Worm (Caenorhabditis elegans): ENCODE measurements around the gene C14A6.6.

C14A6.6 gene

DNA sequence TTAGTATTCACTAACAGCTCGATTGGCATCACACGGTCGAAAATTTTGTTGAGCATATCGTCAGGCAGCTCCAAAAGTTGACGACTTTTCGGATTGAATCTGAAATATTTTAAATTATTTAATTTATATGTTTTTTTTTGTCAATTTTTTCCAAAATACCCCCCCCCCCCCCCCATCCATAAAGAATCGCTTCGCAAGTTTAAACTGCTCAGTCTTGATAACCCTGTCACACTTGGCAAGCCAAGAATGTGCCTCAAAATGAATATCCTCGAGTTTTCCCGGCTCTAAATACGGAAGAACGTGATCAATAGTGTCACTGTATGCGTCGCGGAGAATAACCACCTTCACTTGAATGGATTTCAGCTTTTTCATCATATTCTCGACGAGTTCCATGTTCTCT lies 33.9 kb downstream of the C14A6.6 start, which contains the start of gene Y37H2A.18:
Gene Y37H2A.18, minus strand, starts transcription at position 101 of the 400 bp plus-strand sequence.
- TF ChIP-seq him-1 (tag; optimal IDR thresholded peaks at IDR 0.05) (no peak), W03F9.2 (tag; optimal IDR thresholded peaks at IDR 0.05) (no peak), dao-5 (tag; optimal IDR thresholded peaks at IDR 0.05) (no peak)

DNA sequence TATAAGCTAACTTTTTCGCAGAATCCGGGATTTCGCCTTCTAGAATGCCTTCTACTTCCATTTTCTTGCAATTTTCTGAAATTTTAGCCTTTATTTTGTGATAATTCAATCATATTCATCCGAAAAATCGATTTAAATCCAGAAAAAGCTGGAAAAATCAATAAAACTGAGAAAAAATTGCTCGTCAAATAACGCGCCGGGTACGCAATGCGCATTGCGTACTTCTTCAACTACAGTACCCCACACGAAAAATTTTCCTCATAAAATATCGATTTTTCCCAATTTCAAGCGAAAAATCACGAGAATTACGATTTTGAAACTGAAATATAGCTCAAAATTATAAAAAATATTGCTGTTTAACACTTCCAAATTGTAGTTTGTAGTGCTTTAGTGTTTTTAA lies 36.0 kb downstream of the C14A6.6 start, which contains the start of gene Y37H2A.12:
Gene Y37H2A.12, minus strand, starts transcription at position 81 of the 400 bp plus-strand sequence.
- no peak for TF ChIP-seq dao-5 (tag; optimal IDR thresholded peaks at IDR 0.05)
- no peak for TF ChIP-seq him-1 (tag; optimal IDR thresholded peaks at IDR 0.05)
- TF ChIP-seq W03F9.2 (tag; optimal IDR thresholded peaks at IDR 0.05): no peak

DNA sequence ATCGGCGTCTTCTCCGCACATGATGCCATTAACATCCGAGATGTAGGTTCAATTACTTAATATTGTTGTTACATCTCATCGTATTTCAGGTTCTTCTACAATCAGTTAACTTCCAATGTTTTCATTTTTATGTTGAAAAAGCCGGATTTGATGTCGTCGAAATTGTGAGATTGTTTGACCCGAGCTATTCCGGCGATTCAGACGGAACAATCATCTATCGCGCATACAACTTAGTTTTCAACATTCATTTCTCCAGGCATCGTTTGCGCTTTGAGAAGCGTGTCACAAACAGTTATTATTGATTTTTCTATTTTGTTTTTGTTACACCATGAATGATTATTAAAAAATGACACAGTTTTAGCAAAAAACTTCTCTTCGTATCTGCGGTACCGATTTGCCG lies 38.5 kb downstream of the C14A6.6 start:
- TF ChIP-seq dao-5 (tag; optimal IDR thresholded peaks at IDR 0.05) (no peak), W03F9.2 (tag; optimal IDR thresholded peaks at IDR 0.05) (no peak), him-1 (tag; optimal IDR thresholded peaks at IDR 0.05) (no peak)

DNA sequence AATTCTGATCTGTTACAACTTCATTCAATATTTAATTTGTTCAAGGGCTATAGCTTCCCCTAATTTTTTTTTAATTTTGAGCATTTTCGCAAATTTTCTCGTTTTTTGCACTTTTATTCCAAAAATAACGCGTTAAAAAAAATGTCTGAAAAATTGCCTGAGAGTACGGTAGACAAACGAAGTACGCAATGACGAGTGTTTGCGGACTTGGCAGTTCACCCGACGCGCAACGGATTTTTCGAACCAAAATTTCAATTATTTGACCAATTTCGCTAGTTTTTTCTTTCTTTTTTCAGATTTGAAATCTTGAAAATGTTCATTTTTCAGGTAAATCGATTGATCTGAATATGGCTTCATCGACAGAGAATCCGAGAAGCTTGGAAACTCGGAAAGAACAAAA lies 39.9 kb downstream of the C14A6.6 start, which contains the start of gene fbxa-211:
Gene fbxa-211, plus strand, starts transcription at position 328 of the 400 bp plus-strand sequence.
- no peak for TF ChIP-seq W03F9.2 (tag; optimal IDR thresholded peaks at IDR 0.05)
- no peak for TF ChIP-seq dao-5 (tag; optimal IDR thresholded peaks at IDR 0.05)
- no peak for TF ChIP-seq him-1 (tag; optimal IDR thresholded peaks at IDR 0.05)

DNA sequence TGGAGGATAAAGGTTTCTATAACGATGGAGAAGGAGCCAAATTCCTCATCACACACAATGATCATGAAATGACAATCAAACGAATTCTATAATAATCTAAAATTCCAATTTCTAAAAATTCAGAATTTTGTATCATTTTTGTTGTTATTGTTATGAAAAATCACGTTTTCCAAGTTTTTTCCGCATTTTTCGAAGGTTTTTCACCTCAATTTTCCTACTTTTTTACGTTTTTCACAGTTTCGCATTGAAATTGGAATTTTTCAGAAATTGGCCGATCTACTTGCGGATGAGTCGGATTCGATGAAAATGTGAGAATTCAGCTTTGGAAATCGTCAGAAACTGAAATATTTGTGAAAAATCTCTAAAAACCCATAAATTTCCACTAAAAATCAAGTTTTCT lies 42.0 kb downstream of the C14A6.6 start, which contains the start of gene fbxa-210:
Gene fbxa-210, plus strand, starts transcription at position 301 of the 400 bp plus-strand sequence.
- no peak for TF ChIP-seq him-1 (tag; optimal IDR thresholded peaks at IDR 0.05)
- TF ChIP-seq W03F9.2 (tag; optimal IDR thresholded peaks at IDR 0.05): no peak
- no peak for TF ChIP-seq dao-5 (tag; optimal IDR thresholded peaks at IDR 0.05)

DNA sequence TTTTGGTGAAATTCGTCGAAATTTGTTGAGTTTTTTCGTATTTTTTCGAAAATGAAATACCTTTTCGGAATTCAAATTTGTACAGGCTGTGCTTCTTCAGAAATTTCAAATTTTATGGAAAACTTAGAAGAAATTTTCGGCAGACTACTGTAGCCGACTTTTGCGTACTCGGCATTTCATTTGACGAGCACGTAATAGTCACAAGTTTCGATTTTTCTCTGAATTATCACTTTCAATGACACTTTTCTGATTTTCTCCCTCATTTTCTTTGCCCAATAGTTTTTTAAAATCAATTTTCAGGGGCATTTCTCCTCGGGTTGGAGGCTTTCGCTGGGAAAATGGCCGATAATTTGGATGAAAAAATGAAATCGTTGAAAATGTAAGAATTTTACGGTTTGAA lies 43.4 kb downstream of the C14A6.6 start, which contains the start of gene fbxa-107:
Gene fbxa-107, plus strand, starts transcription at position 301 of the 400 bp plus-strand sequence.
- TF ChIP-seq him-1 (tag; optimal IDR thresholded peaks at IDR 0.05) (no peak), W03F9.2 (tag; optimal IDR thresholded peaks at IDR 0.05) (no peak), dao-5 (tag; optimal IDR thresholded peaks at IDR 0.05) (no peak)

All from whole organism, L4/young adult.